Worm (Caenorhabditis elegans): Measurements from ENCODE around the gene M05D6.8.

Gene M05D6.8

DNA sequence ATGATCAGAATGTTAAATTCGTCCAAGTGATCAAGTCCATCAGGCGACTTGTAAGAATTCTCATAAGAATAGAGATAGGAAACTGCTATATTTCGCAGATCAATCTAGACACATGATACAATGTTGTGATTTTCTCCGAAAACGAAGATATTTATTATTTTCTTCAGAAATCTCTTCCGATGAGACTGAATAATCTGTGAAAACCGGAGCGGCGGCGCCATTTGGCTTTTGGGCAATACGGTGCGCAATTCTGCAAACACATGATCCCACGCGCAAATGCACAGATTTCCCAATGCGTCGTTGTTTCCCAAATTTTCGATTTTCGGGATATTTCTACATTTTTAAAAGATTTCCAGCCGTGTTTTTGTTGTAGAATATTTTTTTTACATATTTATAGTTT is 28.9 kb downstream of the M05D6.8 start:
- TF ChIP-seq lsy-2 (tag; optimal IDR thresholded peaks at IDR 0.05): peak; percentile 85 to 95
- TF ChIP-seq snpc-4 (tag; optimal IDR thresholded peaks at IDR 0.05): peak; percentile 24
- TF ChIP-seq isw-1 (GFP tag; IDR thresholded peaks at IDR 0.05): peak; percentile 8; the same call in 1 of the 2 replicates
- TF ChIP-seq ztf-4 (tag; optimal IDR thresholded peaks at IDR 0.05): no peak
- no peak for TF ChIP-seq nhr-12 (tag; optimal IDR thresholded peaks at IDR 0.05)
- TF ChIP-seq tbx-2 (tag; optimal IDR thresholded peaks at IDR 0.05): peak; percentile 38
- TF ChIP-seq lin-39 (tag; optimal IDR thresholded peaks at IDR 0.05): no peak
- peak; percentile 34 to 58 (median 51) for TF ChIP-seq dpl-1 (GFP tag; optimal IDR thresholded peaks at IDR 0.05)
- peak in 2 of 6 experiments; percentile 9 to 46 for TF ChIP-seq elt-3 (tag; optimal IDR thresholded peaks at IDR 0.05)
- peak; percentile 71 for TF ChIP-seq nhr-71 (tag; optimal IDR thresholded peaks at IDR 0.05)
- TF ChIP-seq dsc-1 (tag; optimal IDR thresholded peaks at IDR 0.05): no peak
- TF ChIP-seq nhr-85 (tag): peak; percentile 82
- TF ChIP-seq ceh-90 (tag; optimal IDR thresholded peaks at IDR 0.05): no peak
- TF ChIP-seq F16B12.6 (tag; optimal IDR thresholded peaks at IDR 0.05): peak; percentile 90
- TF ChIP-seq Y116A8C.19 (tag; optimal IDR thresholded peaks at IDR 0.05; ENCODE audit: borderline replicate concordance): no peak
- TF ChIP-seq fos-1 (tag; optimal IDR thresholded peaks at IDR 0.05): no peak
- TF ChIP-seq lin-14 (GFP tag; optimal IDR thresholded peaks at IDR 0.05): peak; percentile 48
- TF ChIP-seq hlh-17 (GFP tag; optimal IDR thresholded peaks at IDR 0.05; ENCODE audit: borderline replicate concordance): no peak
- TF ChIP-seq nhr-20 (tag; optimal IDR thresholded peaks at IDR 0.05): peak; percentile 60
- peak; percentile 63 for TF ChIP-seq blmp-1 (tag; optimal IDR thresholded peaks at IDR 0.05)
- peak; percentile 2 for TF ChIP-seq C16A3.4 (tag; optimal IDR thresholded peaks at IDR 0.05)
- TF ChIP-seq nhr-19 (GFP tag; conservative IDR thresholded peaks at IDR 0.05): peak; percentile 31
- peak in 1 of 2 experiments; percentile 33 for TF ChIP-seq mdl-1 (tag; optimal IDR thresholded peaks at IDR 0.05)
- peak; percentile 50 to 61 for TF ChIP-seq efl-1 (optimal IDR thresholded peaks at IDR 0.05)
- TF ChIP-seq efl-1 (GFP tag; optimal IDR thresholded peaks at IDR 0.05 in 1 of 2): peak; percentile 56 to 88
- TF ChIP-seq irx-1 (tag; optimal IDR thresholded peaks at IDR 0.05): peak; percentile 15
- TF ChIP-seq vab-15 (tag; optimal IDR thresholded peaks at IDR 0.05): no peak
- TF ChIP-seq lir-3 (tag; optimal IDR thresholded peaks at IDR 0.05; ENCODE audit: poor library complexity): no peak
- peak; percentile 9 for TF ChIP-seq skn-1 (tag; optimal IDR thresholded peaks at IDR 0.05)
- peak; percentile 63 for TF ChIP-seq nhr-47 (tag; optimal IDR thresholded peaks at IDR 0.05)
- TF ChIP-seq lin-35 (GFP tag; optimal IDR thresholded peaks at IDR 0.05): peak; percentile 45 to 67
- peak; percentile 65 for TF ChIP-seq mep-1 (tag; optimal IDR thresholded peaks at IDR 0.05)
- TF ChIP-seq fkh-8 (tag; optimal IDR thresholded peaks at IDR 0.05): no peak
- TF ChIP-seq hpl-2 (GFP tag; optimal IDR thresholded peaks at IDR 0.05): no peak
- TF ChIP-seq lin-13 (GFP tag; optimal IDR thresholded peaks at IDR 0.05): peak; percentile 8
- peak; percentile 30 for TF ChIP-seq rnt-1 (tag; optimal IDR thresholded peaks at IDR 0.05)
- TF ChIP-seq lin-15B (tag; optimal IDR thresholded peaks at IDR 0.05): peak; percentile 0
- TF ChIP-seq snu-23 (GFP tag; optimal IDR thresholded peaks at IDR 0.05): peak; percentile 54
- no peak for TF ChIP-seq unc-30 (tag; optimal IDR thresholded peaks at IDR 0.05)
- TF ChIP-seq unc-130 (tag; optimal IDR thresholded peaks at IDR 0.05): peak; percentile 35
- peak; percentile 47 for TF ChIP-seq swsn-7 (tag; optimal IDR thresholded peaks at IDR 0.05)
- peak; percentile 44 for TF ChIP-seq xbp-1 (tag; optimal IDR thresholded peaks at IDR 0.05)
- TF ChIP-seq nhr-90 (tag; optimal IDR thresholded peaks at IDR 0.05; ENCODE audit: poor library complexity): peak; percentile 42
- TF ChIP-seq jun-1 (tag; optimal IDR thresholded peaks at IDR 0.05): peak; percentile 26
- peak; percentile 14 to 56 (median 37) for TF ChIP-seq ceh-82 (tag; optimal IDR thresholded peaks at IDR 0.05)
